Worm (Caenorhabditis elegans): ENCODE data around the gene srh-174.

ce11 chrV:17211989-17212731 lies 33.6 kb downstream of the srh-174 start, which contains the start of gene srh-236:
- TF ChIP-seq med-1 (GFP tag; optimal IDR thresholded peaks at IDR 0.05; ENCODE audit: insufficient read depth) (no peak), flt-1 (GFP tag; IDR thresholded peaks at IDR 0.05) (no peak), ztf-23 (GFP tag; IDR thresholded peaks at IDR 0.05) (no peak), klf-2 (GFP tag; conservative IDR thresholded peaks at IDR 0.05) (no peak)
